Worm (Caenorhabditis elegans) whole organism, young adult: ENCODE data around the gene bre-1.

Source experiments
- B0019.2 ChIP-seq: fragments of 200-800 bp; sonication (Bioruptor generic); conservative IDR thresholded peaks from 2 replicates; pipeline ENCODE4 v1.3.6; 2022; ENCODE audit warnings: missing genetic modification reagents, missing genetic modification characterization, missing compliant biosample characterization
- B0261.1 ChIP-seq: sonication (generic microtip); optimal IDR thresholded peaks from 2 replicates; lab custom pipeline; 2016; ENCODE audit warnings: mild to moderate bottlenecking, missing genetic modification characterization, moderate library complexity, missing compliant biosample characterization
- C17E4.6 ChIP-seq: fragments of 200-800 bp; sonication (Bioruptor generic); IDR thresholded peaks from 2 replicates; pipeline ENCODE4 v1.3.6; 2022; ENCODE audit warnings: missing genetic modification reagents, missing genetic modification characterization, missing compliant biosample characterization
- F39B2.1 ChIP-seq: fragments of 200-800 bp; sonication (Bioruptor generic); IDR thresholded peaks from 2 replicates; pipeline ENCODE4 v1.3.6; 2022; ENCODE audit warnings: missing genetic modification reagents, missing genetic modification characterization, missing compliant biosample characterization
- F52B5.7 ChIP-seq: sonication (generic microtip); optimal IDR thresholded peaks from 2 replicates; lab custom pipeline; 2016; ENCODE audit warnings: mild to moderate bottlenecking, missing genetic modification characterization, missing compliant biosample characterization
- F55B11.4 ChIP-seq: sonication (generic microtip); optimal IDR thresholded peaks from 2 replicates; lab custom pipeline; 2016; ENCODE audit warnings: missing compliant biosample characterization, missing genetic modification characterization, borderline replicate concordance; ENCODE audit not compliant: insufficient read depth
- K11D2.4 ChIP-seq: fragments of 200-800 bp; sonication (Bioruptor generic); IDR thresholded peaks from 2 replicates; pipeline ENCODE4 v1.3.6; 2022; ENCODE audit warnings: missing genetic modification reagents, missing genetic modification characterization, missing compliant biosample characterization
- Y79H2A.3 ChIP-seq: fragments of 200-800 bp; sonication (Bioruptor generic); conservative IDR thresholded peaks from 2 replicates; pipeline ENCODE4 v1.3.6; 2022; ENCODE audit warnings: missing genetic modification reagents, missing genetic modification characterization, missing compliant biosample characterization
- ZK185.1 ChIP-seq: sonication (generic microtip); optimal IDR thresholded peaks from 2 replicates; lab custom pipeline; 2016; ENCODE audit warnings: mild to moderate bottlenecking, missing genetic modification characterization, missing compliant biosample characterization; ENCODE audit not compliant: poor library complexity, severe bottlenecking
- akir-1 ChIP-seq: fragments of 200-800 bp; sonication (Bioruptor generic); optimal IDR thresholded peaks from 2 replicates; lab custom pipeline; 2018; ENCODE audit warnings: mild to moderate bottlenecking, missing genetic modification characterization, moderate library complexity, missing compliant biosample characterization
- ama-1 ChIP-seq, 3 experiments: fragments of 150-350 bp in 1 of 3; sonication (generic microtip) in 2 of 3; optimal IDR thresholded peaks; 2 replicates each; lab custom pipeline; 2014 to 2018; ENCODE audit warnings: missing biosample characterization in 2 of 3, missing genetic modification characterization in 2 of 3, missing genetic modification reagents in 2 of 3
- aptf-3 ChIP-seq: fragments of 200-800 bp; sonication (Bioruptor generic); IDR thresholded peaks from 2 replicates; pipeline ENCODE4 v1.3.6; 2022; ENCODE audit warnings: missing genetic modification characterization, missing compliant biosample characterization
- cebp-1 ChIP-seq, 2 experiments: fragments of 200-800 bp in 1 of 2; sonication (Bioruptor generic) in 1 of 2; sonication (generic microtip) in 1 of 2; IDR thresholded peaks in 1 of 2; optimal IDR thresholded peaks in 1 of 2; 2 replicates each; pipeline versions ENCODE4 v1.3.6 to Lab custom; 2017 to 2022; ENCODE audit warnings: missing compliant biosample characterization in 2 of 2, missing genetic modification characterization in 2 of 2, mild to moderate bottlenecking in 1 of 2, missing genetic modification reagents in 1 of 2, moderate library complexity in 1 of 2
- ceh-91 ChIP-seq: fragments of 200-800 bp; sonication (Bioruptor generic); IDR thresholded peaks from 2 replicates; pipeline ENCODE4 v1.3.6; 2022; ENCODE audit warnings: missing genetic modification reagents, missing genetic modification characterization, missing compliant biosample characterization
- chd-7 ChIP-seq: sonication (generic microtip); optimal IDR thresholded peaks from 2 replicates; lab custom pipeline; 2016; ENCODE audit warnings: mild to moderate bottlenecking, missing genetic modification characterization, moderate library complexity, missing compliant biosample characterization
- die-1 ChIP-seq: sonication (generic microtip); optimal IDR thresholded peaks from 2 replicates; lab custom pipeline; 2016; ENCODE audit warnings: missing genotype, mild to moderate bottlenecking, missing genetic modification characterization, missing compliant biosample characterization
- dox-1 ChIP-seq: fragments of 200-800 bp; sonication (Bioruptor generic); IDR thresholded peaks from 2 replicates; pipeline ENCODE4 v1.3.6; 2022; ENCODE audit warnings: missing genetic modification reagents, missing genetic modification characterization, missing compliant biosample characterization
- dpl-1 ChIP-seq: fragments of 150-350 bp; optimal IDR thresholded peaks from 2 replicates; lab custom pipeline; 2014; ENCODE audit warnings: missing biosample characterization, missing genetic modification reagents, missing genetic modification characterization
- efl-1 ChIP-seq: fragments of 150-350 bp; optimal IDR thresholded peaks from 2 replicates; lab custom pipeline; 2014; ENCODE audit warnings: missing biosample characterization, missing genetic modification reagents, missing genetic modification characterization
- egl-18 ChIP-seq: fragments of 200-800 bp; sonication (Bioruptor generic); IDR thresholded peaks from 2 replicates; pipeline ENCODE4 v1.3.6; 2022; ENCODE audit warnings: missing genetic modification reagents, missing genetic modification characterization, missing compliant biosample characterization
- ekl-4 ChIP-seq: fragments of 200-800 bp; sonication (Bioruptor generic); IDR thresholded peaks from 2 replicates; pipeline ENCODE4 v1.3.6; 2022; ENCODE audit warnings: missing genetic modification reagents, missing genetic modification characterization, missing compliant biosample characterization
- hmg-1.2 ChIP-seq: fragments of 200-800 bp; sonication (Bioruptor generic); IDR thresholded peaks from 2 replicates; pipeline ENCODE4 v1.3.6; 2022; ENCODE audit warnings: missing genetic modification reagents, missing genetic modification characterization, missing compliant biosample characterization
- hmg-20 ChIP-seq: fragments of 200-800 bp; sonication (Bioruptor generic); IDR thresholded peaks from 2 replicates; pipeline ENCODE4 v1.3.6; 2022; ENCODE audit warnings: missing genetic modification reagents, missing genetic modification characterization, missing compliant biosample characterization
- hrde-1 ChIP-seq: sonication (generic microtip); optimal IDR thresholded peaks from 2 replicates; lab custom pipeline; 2016; ENCODE audit warnings: missing genetic modification characterization, mild to moderate bottlenecking, missing compliant biosample characterization, moderate library complexity, missing genotype, missing genetic modification reagents, borderline replicate concordance
- let-607 ChIP-seq, 2 experiments: fragments of 200-800 bp in 1 of 2; sonication (Bioruptor generic) in 1 of 2; sonication (generic microtip) in 1 of 2; optimal IDR thresholded peaks; 2 replicates each; lab custom pipeline; 2016 to 2018; ENCODE audit warnings: mild to moderate bottlenecking in 2 of 2, missing compliant biosample characterization in 2 of 2, missing genetic modification characterization in 2 of 2, moderate library complexity in 2 of 2, missing genotype in 1 of 2
- lin-35 ChIP-seq, 3 experiments: fragments of 150-350 bp in 2 of 3; sonication (generic microtip) in 1 of 3; optimal IDR thresholded peaks; 2 replicates each; lab custom pipeline; 2014 to 2018; ENCODE audit warnings: missing biosample characterization in 3 of 3, missing genetic modification characterization in 3 of 3, missing genetic modification reagents in 3 of 3
- lin-40 ChIP-seq: sonication (generic microtip); optimal IDR thresholded peaks from 2 replicates; lab custom pipeline; 2016; ENCODE audit warnings: missing genetic modification characterization, mild to moderate bottlenecking, missing compliant biosample characterization, missing genotype, missing genetic modification reagents
- lin-54 ChIP-seq: fragments of 200-800 bp; sonication (Bioruptor generic); optimal IDR thresholded peaks from 2 replicates; lab custom pipeline; 2018; ENCODE audit warnings: mild to moderate bottlenecking, missing genetic modification characterization, missing compliant biosample characterization
- lsl-1 ChIP-seq: fragments of 200-800 bp; sonication (Bioruptor generic); optimal IDR thresholded peaks from 2 replicates; lab custom pipeline; 2018; ENCODE audit warnings: mild to moderate bottlenecking, missing genetic modification characterization, moderate library complexity, missing compliant biosample characterization
- madf-8 ChIP-seq: fragments of 200-800 bp; sonication (Bioruptor generic); conservative IDR thresholded peaks from 2 replicates; pipeline ENCODE4 v1.3.6; 2022; ENCODE audit warnings: missing genetic modification reagents, missing genetic modification characterization, missing compliant biosample characterization
- mes-4 ChIP-seq: sonication (generic microtip); optimal IDR thresholded peaks from 2 replicates; lab custom pipeline; 2016; ENCODE audit warnings: missing genotype, missing genetic modification characterization, missing compliant biosample characterization
- mxl-1 ChIP-seq: sonication (generic microtip); optimal IDR thresholded peaks from 2 replicates; lab custom pipeline; 2016; ENCODE audit warnings: missing genetic modification characterization, missing compliant biosample characterization
- nhr-27 ChIP-seq: fragments of 200-800 bp; sonication (Bioruptor generic); optimal IDR thresholded peaks from 2 replicates; lab custom pipeline; 2018; ENCODE audit warnings: mild to moderate bottlenecking, missing genetic modification characterization, moderate library complexity, missing compliant biosample characterization
- nhr-90 ChIP-seq: sonication (generic microtip); optimal IDR thresholded peaks from 2 replicates; lab custom pipeline; 2016; ENCODE audit warnings: missing genotype, mild to moderate bottlenecking, missing genetic modification characterization, missing compliant biosample characterization
- repo-1 ChIP-seq: sonication (generic microtip); optimal IDR thresholded peaks from 2 replicates; lab custom pipeline; 2017; ENCODE audit warnings: mild to moderate bottlenecking, missing genetic modification characterization, missing compliant biosample characterization
- sea-2 ChIP-seq: fragments of 200-800 bp; sonication (Bioruptor generic); IDR thresholded peaks from 2 replicates; pipeline ENCODE4 v1.3.6; 2022; ENCODE audit warnings: missing genetic modification characterization, missing compliant biosample characterization
- snpc-1.1 ChIP-seq: sonication (generic microtip); optimal IDR thresholded peaks from 2 replicates; lab custom pipeline; 2017; ENCODE audit warnings: missing genetic modification characterization, mild to moderate bottlenecking, missing compliant biosample characterization, antibody characterized with exemption, moderate library complexity, missing genotype, missing genetic modification reagents; ENCODE audit not compliant: insufficient read depth
- snpc-1.3 ChIP-seq: sonication (generic microtip); optimal IDR thresholded peaks from 2 replicates; lab custom pipeline; 2017; ENCODE audit warnings: missing genetic modification characterization, mild to moderate bottlenecking, missing compliant biosample characterization, antibody characterized with exemption, moderate library complexity, missing genotype, missing genetic modification reagents; ENCODE audit not compliant: insufficient read depth
- somi-1 ChIP-seq: fragments of 200-800 bp; sonication (Bioruptor generic); optimal IDR thresholded peaks from 2 replicates; lab custom pipeline; 2018; ENCODE audit warnings: mild to moderate bottlenecking, missing genetic modification characterization, missing compliant biosample characterization
- tbp1 ChIP-seq: fragments of 200-800 bp; sonication (Bioruptor generic); optimal IDR thresholded peaks from 2 replicates; lab custom pipeline; 2018; ENCODE audit warnings: mild to moderate bottlenecking, missing genetic modification characterization, missing compliant biosample characterization
- tbx-9 ChIP-seq: sonication (generic microtip); optimal IDR thresholded peaks from 2 replicates; lab custom pipeline; 2016; ENCODE audit warnings: borderline replicate concordance, missing genetic modification characterization, inconsistent platforms, missing compliant biosample characterization
- zfh-2 ChIP-seq: fragments of 200-800 bp; sonication (Bioruptor generic); conservative IDR thresholded peaks from 2 replicates; pipeline ENCODE4 v1.3.6; 2022; ENCODE audit warnings: missing genetic modification reagents, missing genetic modification characterization, missing compliant biosample characterization
- zim-3 ChIP-seq: sonication (generic microtip); optimal IDR thresholded peaks from 2 replicates; lab custom pipeline; 2017; ENCODE audit warnings: mild to moderate bottlenecking, missing genetic modification characterization, moderate library complexity, missing compliant biosample characterization
- ztf-26 ChIP-seq: sonication (generic microtip); optimal IDR thresholded peaks from 2 replicates; lab custom pipeline; 2017; ENCODE audit warnings: missing genetic modification characterization, missing compliant biosample characterization
- ztf-3 ChIP-seq: fragments of 200-800 bp; sonication (Bioruptor generic); optimal IDR thresholded peaks from 2 replicates; lab custom pipeline; 2018; ENCODE audit warnings: mild to moderate bottlenecking, missing genetic modification characterization, missing compliant biosample characterization

Gene bre-1

ce11 chrIV:8973249-8973958 is 13.7 kb upstream of the bre-1 start, which contains the start of gene C53B4.3 (continued):
- peak in 1 of 2 experiments; percentile 55 for TF ChIP-seq let-607 (tag; optimal IDR thresholded peaks at IDR 0.05; lab: Kevin White, UChicago)
- TF ChIP-seq snpc-1.1, result no peak
- no peak for TF ChIP-seq hmg-20 (GFP tag; lab: Robert Waterston, UW)
- TF ChIP-seq sea-2 (GFP tag; lab: Robert Waterston, UW), result no peak
- TF ChIP-seq mxl-1 (tag; lab: Kevin White, UChicago), result no peak
- TF ChIP-seq Y79H2A.3 (GFP tag; lab: Robert Waterston, UW), result no peak; the same call in 1 of the 2 replicates
- TF ChIP-seq ZK185.1 (tag; lab: Kevin White, UChicago), result peak; percentile 87
- TF ChIP-seq efl-1 (GFP tag; lab: Kevin White, UChicago), result no peak
- TF ChIP-seq hrde-1 (tag; lab: Kevin White, UChicago), result peak; percentile 37
- TF ChIP-seq chd-7 (tag; lab: Kevin White, UChicago), result no peak
- peak; percentile 36 for TF ChIP-seq akir-1 (GFP tag; lab: Kevin White, UChicago)
- TF ChIP-seq K11D2.4 (GFP tag; lab: Robert Waterston, UW), result peak; percentile 69
- no peak for TF ChIP-seq B0019.2 (GFP tag; lab: Robert Waterston, UW)
- no peak for TF ChIP-seq aptf-3
- TF ChIP-seq C17E4.6, result no peak
- peak in 1 of 3 experiments; percentile 47 for TF ChIP-seq lin-35 (GFP tag; optimal IDR thresholded peaks at IDR 0.05; lab: Kevin White, UChicago)
- no peak for TF ChIP-seq nhr-90 (tag; lab: Kevin White, UChicago)
- peak; percentile 16 for TF ChIP-seq ztf-26
- TF ChIP-seq ztf-3 (GFP tag; lab: Kevin White, UChicago), result no peak
- no peak for TF ChIP-seq B0261.1 (tag; lab: Kevin White, UChicago)
- no peak for TF ChIP-seq zfh-2 (GFP tag; lab: Robert Waterston, UW)
- TF ChIP-seq cebp-1 (GFP tag; IDR thresholded peaks at IDR 0.05; lab: Robert Waterston, UW), result no peak
- TF ChIP-seq cebp-1 (tag; optimal IDR thresholded peaks at IDR 0.05; lab: Kevin White, UChicago), result peak; percentile 47
- TF ChIP-seq F39B2.1, result no peak
- TF ChIP-seq lin-54 (GFP tag; lab: Kevin White, UChicago), result peak; percentile 43
- TF ChIP-seq snpc-1.3 (tag; lab: Kevin White, UChicago), result peak; percentile 31
- peak; percentile 24; the same call in 1 of the 2 replicates for TF ChIP-seq ceh-91 (GFP tag; lab: Robert Waterston, UW)
- TF ChIP-seq egl-18 (GFP tag; lab: Robert Waterston, UW), result no peak
- TF ChIP-seq somi-1 (GFP tag; lab: Kevin White, UChicago), result no peak
- no peak for TF ChIP-seq nhr-27 (tag; lab: Kevin White, UChicago)
- no peak for TF ChIP-seq mes-4 (tag; lab: Kevin White, UChicago)
- TF ChIP-seq hmg-1.2 (GFP tag; lab: Robert Waterston, UW), result no peak
- no peak for TF ChIP-seq dpl-1 (GFP tag; lab: Kevin White, UChicago)
- TF ChIP-seq F55B11.4 (tag; lab: Kevin White, UChicago), result no peak
- no peak for TF ChIP-seq F52B5.7
- peak; percentile 22 for TF ChIP-seq zim-3 (tag; lab: Kevin White, UChicago)
- TF ChIP-seq tbx-9, result no peak
- no peak for TF ChIP-seq ama-1 (optimal IDR thresholded peaks at IDR 0.05; lab: Kevin White, UChicago)
- TF ChIP-seq ama-1 (GFP tag; optimal IDR thresholded peaks at IDR 0.05; lab: Kevin White, UChicago), result no peak
- TF ChIP-seq lin-40, result peak; percentile 72
- TF ChIP-seq ekl-4 (GFP tag; lab: Robert Waterston, UW), result no peak
- peak; percentile 38 for TF ChIP-seq lsl-1 (GFP tag; lab: Kevin White, UChicago)
- TF ChIP-seq dox-1 (GFP tag; lab: Robert Waterston, UW), result peak; percentile 55; the same call in 1 of the 2 replicates
- TF ChIP-seq tbp1, result peak; percentile 30
- TF ChIP-seq madf-8 (GFP tag; lab: Robert Waterston, UW), result no peak
- TF ChIP-seq repo-1, result no peak
- no peak for TF ChIP-seq die-1 (tag; lab: Kevin White, UChicago)
